Worm (Caenorhabditis elegans): ENCODE measurements around the gene dhs-20.

- TF ChIP-seq hmg-4 (GFP tag; optimal IDR thresholded peaks at IDR 0.05) (no peak), hmbx-1 (tag; optimal IDR thresholded peaks at IDR 0.05) (no peak), ama-1 (optimal IDR thresholded peaks at IDR 0.05) (no peak), hnd-1 (tag; optimal IDR thresholded peaks at IDR 0.05) (no peak), tbx-37 (GFP tag; conservative IDR thresholded peaks at IDR 0.05) (no peak), F13C5.2 (tag; optimal IDR thresholded peaks at IDR 0.05) (no peak), ceh-36 (tag; optimal IDR thresholded peaks at IDR 0.05) (no peak), flt-1 (GFP tag; IDR thresholded peaks at IDR 0.05) (no peak), scrt-1 (GFP tag; IDR thresholded peaks at IDR 0.05) (no peak), sea-1 (GFP tag; conservative IDR thresholded peaks at IDR 0.05) (no peak), aly-1 (tag; optimal IDR thresholded peaks at IDR 0.05) (no peak)
Measured at ce11 chrV:11604484-11604883, at the start of gene dhs-20.
